Fruit fly (Drosophila melanogaster): Measurements from ENCODE around the gene CG2061.

Gene CG2061

dm6 chrX:11143820-11144219 is 51.5 kb downstream of the CG2061 start, which contains the start of gene CG15201:
Gene CG15201, plus strand, starts transcription at chrX:11144120.
- TF ChIP-seq sage (GFP tag; optimal IDR thresholded peaks at IDR 0.05): no peak

Data from whole organism, wandering third instar larva.